Fruit fly (Drosophila melanogaster) whole organism, adult: Measurements from ENCODE around the gene CG1572.

Experiments used
- CG11617 ChIP-seq: fragments of 200-800 bp; sonication (Bioruptor generic); optimal IDR thresholded peaks from 2 replicates; lab custom pipeline; 2017; ENCODE audit warnings: mild to moderate bottlenecking, missing biosample characterization, missing genetic modification reagents, missing genetic modification characterization
- CG5204 ChIP-seq: fragments of 200-800 bp; sonication (Bioruptor generic); optimal IDR thresholded peaks from 2 replicates; lab custom pipeline; 2016; ENCODE audit warnings: missing biosample characterization, missing genetic modification characterization
- cic ChIP-seq: fragments of 200-800 bp; sonication (Bioruptor generic); optimal IDR thresholded peaks from 2 replicates; lab custom pipeline; 2017; ENCODE audit warnings: missing biosample characterization, mild to moderate bottlenecking, missing genetic modification characterization, moderate library complexity
- cnc ChIP-seq, 2 experiments: fragments of >200 bp; optimal IDR thresholded peaks; 2 replicates each; lab custom pipeline; 2017
- toe ChIP-seq: fragments of 200-800 bp; sonication (Bioruptor generic); optimal IDR thresholded peaks from 2 replicates; lab custom pipeline; 2016; ENCODE audit warnings: missing biosample characterization, missing genetic modification characterization

DNA sequence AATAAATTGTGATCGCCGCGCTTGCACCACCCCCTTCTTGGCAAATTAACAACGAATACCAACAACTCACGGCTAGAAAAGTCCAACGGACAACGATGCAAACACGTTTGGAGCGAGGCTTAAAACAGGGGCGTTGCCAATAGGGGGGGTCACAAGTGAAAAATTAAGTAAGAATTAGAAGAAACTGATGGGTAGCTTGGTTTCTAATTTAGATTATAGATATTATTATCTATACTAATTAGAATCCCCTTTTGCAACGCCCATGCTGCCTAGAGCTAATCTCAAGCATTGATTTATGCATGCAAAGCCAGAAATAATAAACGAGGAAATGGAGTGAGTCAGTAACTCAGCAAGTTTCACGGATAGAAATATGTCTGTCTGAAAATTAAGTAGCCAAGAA is 40.0 kb downstream of the CG1572 start:
- TF ChIP-seq CG5204 (GFP tag; lab: Kevin White, UChicago): no peak
- TF ChIP-seq cic: no peak
- TF ChIP-seq cnc (optimal IDR thresholded peaks at IDR 0.05; lab: Kevin White, UChicago): no peak
- no peak for TF ChIP-seq CG11617 (GFP tag; lab: Kevin White, UChicago)
- TF ChIP-seq toe: no peak
